Fruit fly (Drosophila melanogaster) whole organism, pupa: ENCODE data around the gene CecA1.

ENCODE experiments used
- EcR ChIP-seq: fragments of 200-800 bp; sonication (Bioruptor generic); optimal IDR thresholded peaks from 3 replicates; lab custom pipeline; 2019; ENCODE audit warnings: missing biosample characterization, missing genetic modification characterization, mild to moderate bottlenecking, moderate library complexity, missing genetic modification reagents
- Pif1A ChIP-seq: fragments of 200-800 bp; sonication (Bioruptor generic); optimal IDR thresholded peaks from 3 replicates; lab custom pipeline; 2016; ENCODE audit warnings: missing biosample characterization, missing genetic modification characterization

DNA sequence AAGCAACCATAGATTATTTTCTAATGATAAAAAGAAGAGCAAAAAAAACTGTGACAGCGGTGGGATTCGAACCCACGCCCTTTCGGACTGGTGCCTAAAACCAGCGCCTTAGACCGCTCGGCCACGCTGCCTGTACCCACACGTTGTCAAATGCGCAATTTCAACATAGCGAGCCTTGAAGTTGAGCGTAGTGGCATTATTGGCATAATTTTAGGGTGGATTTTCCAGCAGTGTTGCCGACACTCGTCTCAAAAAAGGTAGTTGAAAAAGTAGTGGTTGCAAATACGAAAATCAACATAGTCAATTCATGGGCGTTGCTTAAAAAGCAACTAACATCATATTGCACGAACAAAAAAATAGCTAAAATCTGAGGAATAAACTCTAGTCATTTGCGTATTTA lies 37.9 kb downstream of the CecA1 start:
- TF ChIP-seq EcR (GFP tag; lab: Kevin White, UChicago) (no peak), Pif1A (GFP tag; lab: Kevin White, UChicago) (no peak)
